Fruit fly (Drosophila melanogaster) whole organism, embryonic: ENCODE data around the gene Rab18.

Experiments
- Antp ChIP-seq: fragments of 200-800 bp; sonication (Bioruptor generic); optimal IDR thresholded peaks from 3 replicates; lab custom pipeline; 2016; ENCODE audit warnings: missing biosample characterization, missing genetic modification characterization
- Awh ChIP-seq: fragments of 200-800 bp; sonication (Bioruptor generic); IDR thresholded peaks from 2 replicates; pipeline ENCODE4, ENCODE4 v1.3.6; 2022; ENCODE audit warnings: missing biosample characterization, missing genetic modification characterization
- CG10267 ChIP-seq: fragments of 200-800 bp; sonication (Bioruptor generic); optimal IDR thresholded peaks from 2 replicates; lab custom pipeline; 2018; ENCODE audit warnings: missing biosample characterization, mild to moderate bottlenecking, missing genetic modification characterization, moderate library complexity
- CG11560 ChIP-seq: fragments of 200-800 bp; sonication (Bioruptor generic); IDR thresholded peaks from 3 replicates; pipeline ENCODE4 v1.3.6; 2022; ENCODE audit warnings: missing biosample characterization, missing genetic modification characterization
- CG11696 ChIP-seq: fragments of 200-800 bp; sonication (Bioruptor generic); IDR thresholded peaks from 2 replicates; pipeline ENCODE4 v1.3.6; 2022; ENCODE audit warnings: missing biosample characterization, missing genetic modification characterization
- CG12071 ChIP-seq: fragments of 200-800 bp; sonication (Bioruptor generic); optimal IDR thresholded peaks from 3 replicates; lab custom pipeline; 2018; ENCODE audit warnings: missing biosample characterization, mild to moderate bottlenecking, missing genetic modification characterization
- CG12104 ChIP-seq: fragments of 200-800 bp; sonication (Bioruptor generic); optimal IDR thresholded peaks from 3 replicates; lab custom pipeline; 2016; ENCODE audit warnings: missing biosample characterization, missing genetic modification characterization
- CG15696 ChIP-seq: fragments of 200-800 bp; sonication (Bioruptor generic); optimal IDR thresholded peaks from 2 replicates; lab custom pipeline; 2019; ENCODE audit warnings: missing biosample characterization, mild to moderate bottlenecking, missing genetic modification characterization, moderate library complexity
- CG1603 ChIP-seq: fragments of 200-800 bp; sonication (Bioruptor generic); optimal IDR thresholded peaks from 2 replicates; lab custom pipeline; 2019; ENCODE audit warnings: missing biosample characterization, mild to moderate bottlenecking, missing genetic modification characterization, moderate library complexity
- CG1647 ChIP-seq: fragments of 200-800 bp; sonication (Bioruptor generic); optimal IDR thresholded peaks from 3 replicates; lab custom pipeline; 2016; ENCODE audit warnings: missing biosample characterization, missing genetic modification characterization
- CG17361 ChIP-seq: fragments of 200-800 bp; sonication (Bioruptor generic); IDR thresholded peaks from 3 replicates; pipeline ENCODE4 v1.3.6; 2022; ENCODE audit warnings: missing biosample characterization, missing genetic modification characterization
- CG17829 ChIP-seq: fragments of 200-800 bp; optimal IDR thresholded peaks from 2 replicates; lab custom pipeline; 2019; ENCODE audit warnings: missing biosample characterization, mild to moderate bottlenecking, missing genetic modification characterization, moderate library complexity
- CG1832 ChIP-seq: fragments of 200-800 bp; sonication (Bioruptor generic); optimal IDR thresholded peaks from 2 replicates; lab custom pipeline; 2017; ENCODE audit warnings: missing biosample characterization, mild to moderate bottlenecking, missing genetic modification characterization, inconsistent platforms
- CG2129 ChIP-seq: fragments of 200-800 bp; sonication (Bioruptor generic); IDR thresholded peaks from 2 replicates; pipeline ENCODE4 v1.3.6; 2022; ENCODE audit warnings: missing biosample characterization, missing genetic modification characterization; ENCODE audit not compliant: partially characterized antibody
- CG3838 ChIP-seq: fragments of 200-800 bp; sonication (Bioruptor generic); optimal IDR thresholded peaks from 3 replicates; lab custom pipeline; 2016; ENCODE audit warnings: missing biosample characterization, missing genetic modification characterization
- CG3847 ChIP-seq: fragments of 200-800 bp; sonication (Bioruptor generic); IDR thresholded peaks from 2 replicates; pipeline ENCODE4 v1.3.6; 2022; ENCODE audit warnings: missing biosample characterization, missing genetic modification characterization
- CG4404 ChIP-seq: fragments of 200-800 bp; sonication (Bioruptor generic); IDR thresholded peaks from 2 replicates; pipeline ENCODE4 v1.3.6; 2022; ENCODE audit warnings: missing biosample characterization, missing genetic modification characterization
- CG4617 ChIP-seq: fragments of 200-800 bp; sonication (Bioruptor generic); optimal IDR thresholded peaks from 3 replicates; lab custom pipeline; 2016; ENCODE audit warnings: missing biosample characterization, missing genetic modification characterization, borderline replicate concordance
- CG9437 ChIP-seq: fragments of 200-800 bp; sonication (Bioruptor generic); optimal IDR thresholded peaks from 2 replicates; lab custom pipeline; 2018; ENCODE audit warnings: missing biosample characterization, mild to moderate bottlenecking, missing genetic modification characterization
- CHES-1-like ChIP-seq: fragments of 200-800 bp; sonication (Bioruptor generic); optimal IDR thresholded peaks from 2 replicates; lab custom pipeline; 2016; ENCODE audit warnings: missing biosample characterization, missing genetic modification characterization
- Chrac-16 ChIP-seq: fragments of 200-800 bp; sonication (Bioruptor generic); optimal IDR thresholded peaks from 3 replicates; lab custom pipeline; 2016; ENCODE audit warnings: missing biosample characterization, missing genetic modification characterization
- CkIIα-i1 ChIP-seq: fragments of 200-800 bp; sonication (Bioruptor generic); IDR thresholded peaks from 2 replicates; pipeline ENCODE4 v1.3.6; 2022; ENCODE audit warnings: missing biosample characterization, missing genetic modification characterization
- Drgx ChIP-seq: fragments of 200-800 bp; sonication (Bioruptor generic); IDR thresholded peaks from 2 replicates; pipeline ENCODE4 v1.3.6; 2022; ENCODE audit warnings: missing biosample characterization, missing genetic modification characterization
- Fer2 ChIP-seq: fragments of 200-800 bp; sonication (Bioruptor generic); optimal IDR thresholded peaks from 2 replicates; lab custom pipeline; 2018; ENCODE audit warnings: missing biosample characterization, mild to moderate bottlenecking, missing genetic modification characterization, moderate library complexity
- H2.0 ChIP-seq: fragments of 200-800 bp; sonication (Bioruptor generic); IDR thresholded peaks from 2 replicates; pipeline ENCODE4 v1.3.6; 2022; ENCODE audit warnings: missing biosample characterization, missing genetic modification characterization
- HLH4C ChIP-seq: fragments of 200-800 bp; sonication (Bioruptor generic); IDR thresholded peaks from 3 replicates; pipeline ENCODE4 v1.3.6; 2022; ENCODE audit warnings: missing biosample characterization, missing genetic modification characterization; ENCODE audit not compliant: partially characterized antibody
- Hr3 ChIP-seq: fragments of 200-800 bp; sonication (Bioruptor generic); optimal IDR thresholded peaks from 3 replicates; lab custom pipeline; 2016; ENCODE audit warnings: missing biosample characterization, missing genetic modification characterization
- Med ChIP-seq: fragments of 200-800 bp; sonication (Bioruptor generic); peaks from one replicate; lab custom pipeline; 2016; ENCODE audit warnings: missing biosample characterization, missing genetic modification characterization, mild to moderate bottlenecking, inconsistent platforms, moderate library complexity
- Neu2 ChIP-seq: fragments of 200-800 bp; sonication (Bioruptor generic); optimal IDR thresholded peaks from 3 replicates; lab custom pipeline; 2016; ENCODE audit warnings: missing biosample characterization, missing genetic modification characterization, borderline replicate concordance
- Stat92E ChIP-seq, 3 experiments: fragments of >200 bp in 2 of 3; fragments of 200-800 bp in 1 of 3; sonication (Bioruptor generic) in 1 of 3; optimal IDR thresholded peaks; 2 replicates each; lab custom pipeline; 2017 to 2019; ENCODE audit warnings: missing biosample characterization in 3 of 3, missing genetic modification characterization in 3 of 3, mild to moderate bottlenecking in 1 of 3, moderate library complexity in 1 of 3
- TFAM ChIP-seq: fragments of 200-800 bp; sonication (Bioruptor generic); optimal IDR thresholded peaks from 2 replicates; lab custom pipeline; 2017; ENCODE audit warnings: missing biosample characterization, missing genetic modification characterization, inconsistent platforms
- Usf ChIP-seq: fragments of 200-800 bp; sonication (Bioruptor generic); optimal IDR thresholded peaks from 2 replicates; lab custom pipeline; 2017; ENCODE audit warnings: missing genotype, missing biosample characterization, missing genetic modification characterization
- bbx ChIP-seq: fragments of 200-800 bp; sonication (Bioruptor generic); IDR thresholded peaks from 2 replicates; pipeline ENCODE4 v1.3.6; 2022; ENCODE audit warnings: missing biosample characterization, missing genetic modification characterization; ENCODE audit not compliant: partially characterized antibody
- ci ChIP-seq: fragments of 200-800 bp; sonication (Bioruptor generic); IDR thresholded peaks from 3 replicates; pipeline ENCODE4 v1.3.6; 2022; ENCODE audit warnings: missing biosample characterization, missing genetic modification characterization
- da ChIP-seq: fragments of 200-800 bp; sonication (Bioruptor generic); optimal IDR thresholded peaks from 2 replicates; lab custom pipeline; 2016; ENCODE audit warnings: missing biosample characterization, missing genetic modification characterization
- ftz-f1 ChIP-seq: fragments of 200-800 bp; sonication (Bioruptor generic); optimal IDR thresholded peaks from 2 replicates; lab custom pipeline; 2016; ENCODE audit warnings: missing biosample characterization, missing genetic modification characterization
- h ChIP-seq: fragments of >200 bp; optimal IDR thresholded peaks from 2 replicates; lab custom pipeline; 2017
- hth ChIP-seq: fragments of >200 bp; optimal IDR thresholded peaks from 2 replicates; lab custom pipeline; 2017; ENCODE audit warnings: inconsistent platforms
- knrl ChIP-seq: fragments of 200-800 bp; sonication (Bioruptor generic); IDR thresholded peaks from 3 replicates; pipeline ENCODE4 v1.3.6; 2022; ENCODE audit warnings: missing biosample characterization, missing genetic modification characterization; ENCODE audit not compliant: partially characterized antibody
- lov ChIP-seq, 2 experiments: fragments of 200-800 bp in 1 of 2; fragments of >200 bp in 1 of 2; sonication (Bioruptor generic) in 1 of 2; IDR thresholded peaks in 1 of 2; optimal IDR thresholded peaks in 1 of 2; 2 replicates in 1 of 2; 3 replicates in 1 of 2; pipeline versions ENCODE4 v1.3.6 to Lab custom; 2017 to 2022; ENCODE audit warnings: missing biosample characterization in 1 of 2, missing genetic modification characterization in 1 of 2
- pan ChIP-seq, 4 experiments: fragments of >200 bp in 3 of 4; fragments of 200-800 bp in 1 of 4; sonication (Bioruptor generic) in 1 of 4; optimal IDR thresholded peaks in 3 of 4; IDR thresholded peaks in 1 of 4; 2 replicates each; pipeline versions ENCODE4 v1.3.6 to Lab custom; 2017 to 2022; ENCODE audit warnings: missing biosample characterization in 2 of 4, missing genetic modification characterization in 2 of 4, mixed read lengths in 1 of 4
- pita ChIP-seq: fragments of 200-800 bp; sonication (Bioruptor generic); optimal IDR thresholded peaks from 2 replicates; lab custom pipeline; 2017; ENCODE audit warnings: missing biosample characterization, mild to moderate bottlenecking, missing genetic modification characterization
- pros ChIP-seq: fragments of 200-800 bp; sonication (Bioruptor generic); optimal IDR thresholded peaks from 3 replicates; lab custom pipeline; 2019; ENCODE audit warnings: missing biosample characterization, mild to moderate bottlenecking, missing genetic modification characterization, moderate library complexity
- rib ChIP-seq: fragments of 200-800 bp; sonication (Bioruptor generic); IDR thresholded peaks from 2 replicates; pipeline ENCODE4 v1.3.6; 2022; ENCODE audit warnings: missing biosample characterization, missing genetic modification characterization
- salm ChIP-seq: fragments of 200-800 bp; sonication (Bioruptor generic); optimal IDR thresholded peaks from 2 replicates; lab custom pipeline; 2018; ENCODE audit warnings: missing biosample characterization, mild to moderate bottlenecking, missing genetic modification characterization
- so ChIP-seq: fragments of 200-800 bp; sonication (Bioruptor generic); IDR thresholded peaks from 3 replicates; pipeline ENCODE4 v1.3.6; 2022; ENCODE audit warnings: missing biosample characterization, missing genetic modification characterization
- sr ChIP-seq: fragments of 200-800 bp; sonication (Bioruptor generic); IDR thresholded peaks from 3 replicates; pipeline ENCODE4 v1.3.6; 2022; ENCODE audit warnings: missing biosample characterization, missing genetic modification characterization
- ssp ChIP-seq: fragments of 200-800 bp; sonication (Bioruptor generic); IDR thresholded peaks from 2 replicates; pipeline ENCODE4 v1.3.6; 2022; ENCODE audit warnings: missing biosample characterization, missing genetic modification characterization
- sug ChIP-seq: fragments of 200-800 bp; optimal IDR thresholded peaks from 2 replicates; lab custom pipeline; 2019; ENCODE audit warnings: missing biosample characterization, mild to moderate bottlenecking, missing genetic modification characterization, moderate library complexity
- yki ChIP-seq: fragments of >200 bp; optimal IDR thresholded peaks from 3 replicates; lab custom pipeline; 2018

Gene Rab18

DNA sequence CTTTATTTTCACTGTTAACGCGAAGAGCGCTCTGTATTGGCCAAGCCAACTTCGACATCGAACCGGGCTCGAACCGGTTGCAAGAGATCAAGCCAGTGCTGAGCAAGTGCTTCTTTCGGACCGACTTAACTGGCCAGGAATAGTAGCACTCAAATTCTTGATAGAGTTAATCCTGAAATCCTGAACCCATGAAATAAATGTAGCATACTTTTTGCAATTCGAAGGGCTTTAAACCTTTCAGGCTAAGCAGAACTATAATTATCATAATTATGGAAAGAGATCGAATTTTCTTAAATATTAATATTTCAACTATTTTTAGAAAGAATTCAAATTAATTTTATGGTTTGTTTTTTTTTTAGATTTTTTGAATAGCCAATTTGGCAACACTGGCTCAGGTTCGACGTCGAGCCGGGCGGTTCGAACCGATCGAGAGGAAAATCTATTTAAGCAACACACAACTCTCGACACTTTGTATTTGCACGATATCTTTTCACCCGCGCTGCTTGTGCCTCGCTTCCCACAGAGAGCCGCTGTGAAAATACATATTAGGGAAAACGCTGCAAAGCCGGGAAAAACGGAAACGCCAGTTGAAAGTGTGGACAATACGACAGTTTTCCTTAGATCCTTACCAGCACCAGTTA is 26.6 kb upstream of the Rab18 start, which contains the start of gene AdamTS-B (continued):
- no peak for TF ChIP-seq CG4404 (GFP tag; lab: Robert Waterston, UW)
- peak; percentile 72 for TF ChIP-seq CG17361 (GFP tag; lab: Robert Waterston, UW)
- no peak for TF ChIP-seq TFAM (GFP tag; lab: Kevin White, UChicago)
- TF ChIP-seq H2.0 (GFP tag; lab: Robert Waterston, UW): peak; percentile 22; the same call in 1 of the 2 replicates
- peak; percentile 38 for TF ChIP-seq Hr3 (GFP tag; lab: Kevin White, UChicago)
- TF ChIP-seq ftz-f1 (GFP tag; lab: Kevin White, UChicago): no peak
- TF ChIP-seq salm: no peak
- TF ChIP-seq so (GFP tag; lab: Robert Waterston, UW): 0 out of 3 replicates have a peak, but pooled peaks have one; percentile 51
- no peak for TF ChIP-seq Antp (GFP tag; lab: Kevin White, UChicago)
- TF ChIP-seq Drgx: no peak; the same call in 1 of the 2 replicates
- TF ChIP-seq Chrac-16: peak; percentile 24
- no peak for TF ChIP-seq pan (optimal IDR thresholded peaks at IDR 0.05; lab: Kevin White, UChicago)
- TF ChIP-seq pan (GFP tag; optimal IDR thresholded peaks at IDR 0.05 in 1 of 2, IDR thresholded peaks at IDR 0.05 in 1 of 2): peak in 1 of 2 experiments; percentile 41
- TF ChIP-seq CHES-1-like (GFP tag; lab: Kevin White, UChicago): no peak
- TF ChIP-seq sr (GFP tag; lab: Robert Waterston, UW): no peak
- no peak for TF ChIP-seq CG12104 (GFP tag; lab: Kevin White, UChicago)
- TF ChIP-seq Awh (GFP tag; lab: Robert Waterston, UW): no peak
- no peak for TF ChIP-seq ci (GFP tag; lab: Robert Waterston, UW)
- no peak for TF ChIP-seq pita (GFP tag; lab: Kevin White, UChicago)
- no peak for TF ChIP-seq yki (lab: Kevin White, UChicago)
- TF ChIP-seq CG11696 (GFP tag; lab: Robert Waterston, UW): no peak
- TF ChIP-seq hth (lab: Kevin White, UChicago): no peak
- no peak for TF ChIP-seq CG1647 (GFP tag; lab: Kevin White, UChicago)
- no peak for TF ChIP-seq lov (optimal IDR thresholded peaks at IDR 0.05; lab: Kevin White, UChicago)
- no peak for TF ChIP-seq lov (GFP tag; IDR thresholded peaks at IDR 0.05; lab: Robert Waterston, UW)
- TF ChIP-seq ssp (GFP tag; lab: Robert Waterston, UW): peak; percentile 23; the same call in 1 of the 2 replicates
- no peak for TF ChIP-seq bbx (GFP tag; lab: Robert Waterston, UW)
- TF ChIP-seq Neu2 (GFP tag; lab: Kevin White, UChicago): no peak
- TF ChIP-seq CG3838 (GFP tag; lab: Kevin White, UChicago): no peak
- TF ChIP-seq HLH4C (GFP tag; lab: Robert Waterston, UW): no peak
- TF ChIP-seq CG1832 (GFP tag; lab: Kevin White, UChicago): no peak
- TF ChIP-seq h (lab: Kevin White, UChicago): no peak
- peak; percentile 41 for TF ChIP-seq CG10267 (tag; lab: Kevin White, UChicago)
- TF ChIP-seq CkIIα-i1 (GFP tag; lab: Robert Waterston, UW): no peak
- no peak for TF ChIP-seq CG11560 (tag; lab: Robert Waterston, UW)
- no peak for TF ChIP-seq rib (GFP tag; lab: Robert Waterston, UW)
- peak in 1 of 3 experiments; percentile 1 for TF ChIP-seq Stat92E (GFP tag; optimal IDR thresholded peaks at IDR 0.05; lab: Kevin White, UChicago)
- peak; percentile 9 for TF ChIP-seq sug
- no peak for TF ChIP-seq CG1603 (tag; lab: Kevin White, UChicago)
- peak; percentile 40 for TF ChIP-seq CG15696
- no peak for TF ChIP-seq Fer2
- TF ChIP-seq CG3847 (GFP tag; lab: Robert Waterston, UW): peak; percentile 35; the same call in 1 of the 2 replicates
- no peak for TF ChIP-seq CG2129 (GFP tag; lab: Robert Waterston, UW)
- no peak for TF ChIP-seq CG4617
- peak; percentile 17 for TF ChIP-seq Usf (GFP tag; lab: Kevin White, UChicago)
- no peak for TF ChIP-seq CG12071
- TF ChIP-seq Med (GFP tag; lab: Kevin White, UChicago): peak; percentile 18
- TF ChIP-seq CG9437: no peak
- no peak for TF ChIP-seq da (GFP tag; lab: Kevin White, UChicago)
- TF ChIP-seq CG17829 (tag; lab: Kevin White, UChicago): peak; percentile 19
- no peak for TF ChIP-seq knrl
- TF ChIP-seq pros: no peak
